Fruit fly (Drosophila melanogaster) whole organism, prepupa: ENCODE data around the gene CG7182.
A peak's percentile ranks its signal among the peaks of the same experiment; 100 is the strongest.

Experiments used
- Blimp-1 ChIP-seq: fragments of 200-800 bp; sonication (Bioruptor generic); optimal IDR thresholded peaks from 3 replicates; lab custom pipeline; 2017; ENCODE audit warnings: missing biosample characterization, missing genetic modification characterization, mild to moderate bottlenecking, moderate library complexity, missing genetic modification reagents
- CG10669 ChIP-seq: fragments of 200-800 bp; sonication (Bioruptor generic); optimal IDR thresholded peaks from 3 replicates; lab custom pipeline; 2018; ENCODE audit warnings: missing biosample characterization, mild to moderate bottlenecking, missing genetic modification characterization, moderate library complexity
- CG11294 ChIP-seq: fragments of 200-800 bp; sonication (Bioruptor generic); IDR thresholded peaks from 2 replicates; pipeline ENCODE4 v1.3.6; 2022; ENCODE audit warnings: missing biosample characterization, missing genetic modification characterization
- CG11762 ChIP-seq: fragments of 200-800 bp; sonication (Bioruptor generic); optimal IDR thresholded peaks from 3 replicates; lab custom pipeline; 2016; ENCODE audit warnings: missing biosample characterization, missing genetic modification characterization; ENCODE audit not compliant: insufficient read depth
- CG11902 ChIP-seq: fragments of 200-800 bp; sonication (Bioruptor generic); optimal IDR thresholded peaks from 3 replicates; lab custom pipeline; 2016; ENCODE audit warnings: missing biosample characterization, missing genetic modification characterization
- CG15336 ChIP-seq: fragments of 200-800 bp; sonication (Bioruptor generic); IDR thresholded peaks from 2 replicates; pipeline ENCODE4 v1.3.6; 2022; ENCODE audit warnings: missing biosample characterization, missing genetic modification characterization
- CG1621 ChIP-seq: fragments of 200-800 bp; sonication (Bioruptor generic); optimal IDR thresholded peaks from 3 replicates; lab custom pipeline; 2018; ENCODE audit warnings: missing biosample characterization, mild to moderate bottlenecking, missing genetic modification characterization
- CG16779 ChIP-seq: fragments of 200-800 bp; sonication (Bioruptor generic); optimal IDR thresholded peaks from 3 replicates; lab custom pipeline; 2017; ENCODE audit warnings: missing biosample characterization, mild to moderate bottlenecking, missing genetic modification characterization
- CG31627 ChIP-seq: fragments of 200-800 bp; sonication (Bioruptor generic); optimal IDR thresholded peaks from 3 replicates; lab custom pipeline; 2016; ENCODE audit warnings: missing biosample characterization, missing genetic modification characterization
- CG32006 ChIP-seq: fragments of 200-800 bp; sonication (Bioruptor generic); optimal IDR thresholded peaks from 3 replicates; lab custom pipeline; 2017; ENCODE audit warnings: missing biosample characterization, mild to moderate bottlenecking, missing genetic modification characterization
- CG34406 ChIP-seq: fragments of 200-800 bp; sonication (Bioruptor generic); optimal IDR thresholded peaks from 3 replicates; lab custom pipeline; 2016; ENCODE audit warnings: missing biosample characterization, missing genetic modification characterization
- CG6163 ChIP-seq: fragments of 200-800 bp; sonication (Bioruptor generic); IDR thresholded peaks from 3 replicates; pipeline ENCODE4 v1.3.6; 2022; ENCODE audit warnings: missing biosample characterization, missing genetic modification characterization
- CG6276 ChIP-seq: fragments of 200-800 bp; sonication (Bioruptor generic); optimal IDR thresholded peaks from 2 replicates; lab custom pipeline; 2017; ENCODE audit warnings: missing biosample characterization, mild to moderate bottlenecking, missing genetic modification characterization
- CG6792 ChIP-seq: fragments of 200-800 bp; sonication (Bioruptor generic); optimal IDR thresholded peaks from 3 replicates; lab custom pipeline; 2016; ENCODE audit warnings: missing biosample characterization, missing genetic modification characterization
- CG6808 ChIP-seq: fragments of 200-800 bp; sonication (Bioruptor generic); optimal IDR thresholded peaks from 3 replicates; lab custom pipeline; 2017; ENCODE audit warnings: missing biosample characterization, missing genetic modification characterization, mild to moderate bottlenecking, moderate library complexity, missing genetic modification reagents
- CG6854 ChIP-seq: fragments of 200-800 bp; sonication (Bioruptor generic); optimal IDR thresholded peaks from 2 replicates; lab custom pipeline; 2017; ENCODE audit warnings: missing biosample characterization, mild to moderate bottlenecking, missing genetic modification characterization
- CG7368 ChIP-seq: fragments of 200-800 bp; sonication (Bioruptor generic); optimal IDR thresholded peaks from 3 replicates; lab custom pipeline; 2016; ENCODE audit warnings: missing biosample characterization, missing genetic modification characterization
- CG8119 ChIP-seq: fragments of 200-800 bp; sonication (Bioruptor generic); IDR thresholded peaks from 3 replicates; pipeline ENCODE4 v1.3.6; 2022; ENCODE audit warnings: missing biosample characterization, missing genetic modification characterization
- CG8319 ChIP-seq: fragments of 200-800 bp; sonication (Bioruptor generic); optimal IDR thresholded peaks from 3 replicates; lab custom pipeline; 2016; ENCODE audit warnings: missing biosample characterization, missing genetic modification characterization
- CG8632 ChIP-seq: fragments of 200-800 bp; sonication (Bioruptor generic); optimal IDR thresholded peaks from 3 replicates; lab custom pipeline; 2016; ENCODE audit warnings: missing biosample characterization, missing genetic modification characterization
- CG9139 ChIP-seq: fragments of 200-800 bp; sonication (Bioruptor generic); optimal IDR thresholded peaks from 3 replicates; lab custom pipeline; 2017; ENCODE audit warnings: missing biosample characterization, mild to moderate bottlenecking, missing genetic modification characterization
- Eip78C ChIP-seq: fragments of 200-800 bp; sonication (Bioruptor generic); peaks from one replicate; lab custom pipeline; 2016; ENCODE audit warnings: missing biosample characterization, missing genetic modification characterization
- Eip93F ChIP-seq: fragments of 200-800 bp; sonication (Bioruptor generic); optimal IDR thresholded peaks from 2 replicates; lab custom pipeline; 2016; ENCODE audit warnings: missing biosample characterization, mild to moderate bottlenecking, missing genetic modification characterization
- Ets21C ChIP-seq: fragments of 200-800 bp; sonication (Bioruptor generic); optimal IDR thresholded peaks from 3 replicates; lab custom pipeline; 2016; ENCODE audit warnings: missing biosample characterization, missing genetic modification characterization
- Hr4 ChIP-seq: fragments of 200-800 bp; sonication (Bioruptor generic); optimal IDR thresholded peaks from 3 replicates; lab custom pipeline; 2016; ENCODE audit warnings: missing biosample characterization, missing genetic modification characterization
- Lpt ChIP-seq: fragments of 200-800 bp; sonication (Bioruptor generic); optimal IDR thresholded peaks from 3 replicates; lab custom pipeline; 2016; ENCODE audit warnings: missing biosample characterization, missing genetic modification characterization
- Met ChIP-seq: fragments of 200-800 bp; sonication (Bioruptor generic); optimal IDR thresholded peaks from 3 replicates; lab custom pipeline; 2016; ENCODE audit warnings: missing biosample characterization, missing genetic modification characterization
- OdsH ChIP-seq: fragments of 200-800 bp; sonication (Bioruptor generic); optimal IDR thresholded peaks from 3 replicates; lab custom pipeline; 2016; ENCODE audit warnings: missing biosample characterization, missing genetic modification characterization
- Smox ChIP-seq: fragments of 200-800 bp; sonication (Bioruptor generic); optimal IDR thresholded peaks from 3 replicates; lab custom pipeline; 2016; ENCODE audit warnings: missing biosample characterization, missing genetic modification characterization
- Sox102F ChIP-seq: fragments of 200-800 bp; sonication (Bioruptor generic); optimal IDR thresholded peaks from 2 replicates; lab custom pipeline; 2016; ENCODE audit warnings: missing biosample characterization, mild to moderate bottlenecking, missing genetic modification characterization
- Sox14 ChIP-seq: fragments of 200-800 bp; sonication (Bioruptor generic); optimal IDR thresholded peaks from 3 replicates; lab custom pipeline; 2016; ENCODE audit warnings: missing biosample characterization, missing genetic modification characterization
- Sox15 ChIP-seq: fragments of 200-800 bp; sonication (Bioruptor generic); optimal IDR thresholded peaks from 3 replicates; lab custom pipeline; 2016; ENCODE audit warnings: missing biosample characterization, missing genetic modification characterization
- acj6 ChIP-seq: fragments of 200-800 bp; sonication (Bioruptor generic); optimal IDR thresholded peaks from 3 replicates; lab custom pipeline; 2016; ENCODE audit warnings: missing biosample characterization, missing genetic modification characterization
- cyc ChIP-seq: fragments of 200-800 bp; sonication (Bioruptor generic); optimal IDR thresholded peaks from 3 replicates; lab custom pipeline; 2016; ENCODE audit warnings: missing biosample characterization, missing genetic modification characterization
- dac ChIP-seq: fragments of 200-800 bp; sonication (Bioruptor generic); optimal IDR thresholded peaks from 2 replicates; lab custom pipeline; 2017; ENCODE audit warnings: missing biosample characterization, mild to moderate bottlenecking, missing genetic modification characterization
- esn ChIP-seq: fragments of 200-800 bp; sonication (Bioruptor generic); optimal IDR thresholded peaks from 2 replicates; lab custom pipeline; 2016; ENCODE audit warnings: missing biosample characterization, mild to moderate bottlenecking, missing genetic modification characterization, moderate library complexity
- fd59A ChIP-seq: fragments of 200-800 bp; sonication (Bioruptor generic); optimal IDR thresholded peaks from 2 replicates; lab custom pipeline; 2017; ENCODE audit warnings: missing biosample characterization, mild to moderate bottlenecking, missing genetic modification characterization, missing genetic modification reagents
- fd85E ChIP-seq: fragments of 200-800 bp; sonication (Bioruptor generic); optimal IDR thresholded peaks from 3 replicates; lab custom pipeline; 2016; ENCODE audit warnings: missing biosample characterization, missing genetic modification characterization
- fkh ChIP-seq: fragments of 200-800 bp; sonication (Bioruptor generic); optimal IDR thresholded peaks from 3 replicates; lab custom pipeline; 2017; ENCODE audit warnings: missing biosample characterization, mild to moderate bottlenecking, missing genetic modification characterization, moderate library complexity
- lz ChIP-seq: fragments of 200-800 bp; sonication (Bioruptor generic); optimal IDR thresholded peaks from 3 replicates; lab custom pipeline; 2016; ENCODE audit warnings: missing biosample characterization, missing genetic modification characterization
- pdm3 ChIP-seq: fragments of 200-800 bp; sonication (Bioruptor generic); optimal IDR thresholded peaks from 3 replicates; lab custom pipeline; 2016; ENCODE audit warnings: missing biosample characterization, missing genetic modification characterization
- salr ChIP-seq, 2 experiments: fragments of 200-800 bp; sonication (Bioruptor generic); optimal IDR thresholded peaks; 3 replicates each; lab custom pipeline; 2016 to 2018; ENCODE audit warnings: missing biosample characterization in 2 of 2, missing genetic modification characterization in 2 of 2, mild to moderate bottlenecking in 1 of 2
- spab ChIP-seq: fragments of 200-800 bp; sonication (Bioruptor generic); optimal IDR thresholded peaks from 2 replicates; lab custom pipeline; 2017; ENCODE audit warnings: missing biosample characterization, mild to moderate bottlenecking, missing genetic modification characterization, missing genetic modification reagents
- ss ChIP-seq, 2 experiments: fragments of 200-800 bp; sonication (Bioruptor generic); optimal IDR thresholded peaks; 2 replicates in 1 of 2; 3 replicates in 1 of 2; lab custom pipeline; 2017 to 2018; ENCODE audit warnings: mild to moderate bottlenecking in 2 of 2, missing biosample characterization in 2 of 2, missing genetic modification characterization in 2 of 2, moderate library complexity in 1 of 2
- topi ChIP-seq: fragments of 200-800 bp; sonication (Bioruptor generic); optimal IDR thresholded peaks from 3 replicates; lab custom pipeline; 2016; ENCODE audit warnings: missing biosample characterization, missing genetic modification characterization
- vri ChIP-seq: fragments of 200-800 bp; sonication (Bioruptor generic); optimal IDR thresholded peaks from 3 replicates; lab custom pipeline; 2016; ENCODE audit warnings: missing biosample characterization, mild to moderate bottlenecking, missing genetic modification characterization

Gene CG7182

DNA sequence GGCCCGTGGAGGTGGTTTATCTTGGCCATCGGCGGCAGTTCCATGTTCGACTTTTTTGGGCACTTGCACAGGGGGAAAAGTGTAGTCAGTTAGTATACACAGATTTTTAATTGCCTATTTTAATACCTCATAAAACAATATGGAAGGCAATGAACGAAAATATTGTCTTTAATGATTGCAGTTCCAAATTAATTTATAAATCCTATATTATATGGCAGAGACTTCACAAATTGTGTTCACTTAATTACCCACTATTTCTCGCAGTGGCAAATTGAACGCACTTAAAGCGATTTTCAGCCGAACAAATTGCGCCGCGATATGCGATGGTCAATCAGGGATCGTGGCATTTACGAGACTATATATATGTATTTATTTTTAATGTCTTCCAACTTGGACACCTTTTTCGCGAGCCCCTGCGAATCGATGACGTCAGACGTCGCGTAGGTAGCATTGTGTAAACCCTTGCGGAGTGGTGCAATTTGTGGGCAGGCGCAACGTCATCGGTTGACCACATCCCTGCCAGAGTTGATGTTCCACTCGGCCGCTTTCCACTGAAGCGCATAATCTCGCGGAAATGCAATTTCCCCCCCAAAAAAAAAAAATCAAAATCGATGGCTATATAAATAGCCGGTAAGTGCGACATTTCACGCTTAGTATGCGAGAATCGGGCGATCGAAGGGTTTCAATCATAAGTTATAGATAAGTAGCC, 25.9 kb downstream of the CG7182 start, which contains the start of gene CG13670 (continued):
- no peak for TF ChIP-seq esn (GFP tag; lab: Kevin White, UChicago)
- TF ChIP-seq CG6276: peak; percentile 46
- TF ChIP-seq CG6808 (GFP tag; lab: Kevin White, UChicago): no peak
- TF ChIP-seq Lpt (GFP tag; lab: Kevin White, UChicago): no peak
- peak; percentile 38 for TF ChIP-seq CG11902
- peak; percentile 68 for TF ChIP-seq Eip78C (GFP tag; lab: Kevin White, UChicago)
- no peak for TF ChIP-seq Sox102F
- no peak for TF ChIP-seq spab (GFP tag; lab: Kevin White, UChicago)
- no peak for TF ChIP-seq CG8632 (GFP tag; lab: Kevin White, UChicago)
- TF ChIP-seq CG8119: peak; percentile 56; the same call in 1 of the 3 replicates
- TF ChIP-seq vri: no peak
- no peak for TF ChIP-seq Met (GFP tag; lab: Kevin White, UChicago)
- no peak for TF ChIP-seq fd85E (GFP tag; lab: Kevin White, UChicago)
- no peak for TF ChIP-seq Blimp-1
- TF ChIP-seq Sox15 (GFP tag; lab: Kevin White, UChicago): no peak
- no peak for TF ChIP-seq fd59A (GFP tag; lab: Kevin White, UChicago)
- peak; percentile 40 for TF ChIP-seq CG11762 (GFP tag; lab: Kevin White, UChicago)
- no peak for TF ChIP-seq ss (GFP tag; optimal IDR thresholded peaks at IDR 0.05; lab: Kevin White, UChicago)
- peak; percentile 57 for TF ChIP-seq CG15336 (GFP tag; lab: Robert Waterston, UW)
- TF ChIP-seq CG16779 (tag; lab: Kevin White, UChicago): no peak
- peak; percentile 36 for TF ChIP-seq CG32006 (GFP tag; lab: Kevin White, UChicago)
- no peak for TF ChIP-seq CG10669 (GFP tag; lab: Kevin White, UChicago)
- no peak for TF ChIP-seq Eip93F (GFP tag; lab: Kevin White, UChicago)
- TF ChIP-seq CG9139 (GFP tag; lab: Kevin White, UChicago): no peak
- peak; percentile 18 for TF ChIP-seq pdm3
- no peak for TF ChIP-seq CG8319 (GFP tag; lab: Kevin White, UChicago)
- no peak for TF ChIP-seq salr (GFP tag; optimal IDR thresholded peaks at IDR 0.05; lab: Kevin White, UChicago)

DNA sequence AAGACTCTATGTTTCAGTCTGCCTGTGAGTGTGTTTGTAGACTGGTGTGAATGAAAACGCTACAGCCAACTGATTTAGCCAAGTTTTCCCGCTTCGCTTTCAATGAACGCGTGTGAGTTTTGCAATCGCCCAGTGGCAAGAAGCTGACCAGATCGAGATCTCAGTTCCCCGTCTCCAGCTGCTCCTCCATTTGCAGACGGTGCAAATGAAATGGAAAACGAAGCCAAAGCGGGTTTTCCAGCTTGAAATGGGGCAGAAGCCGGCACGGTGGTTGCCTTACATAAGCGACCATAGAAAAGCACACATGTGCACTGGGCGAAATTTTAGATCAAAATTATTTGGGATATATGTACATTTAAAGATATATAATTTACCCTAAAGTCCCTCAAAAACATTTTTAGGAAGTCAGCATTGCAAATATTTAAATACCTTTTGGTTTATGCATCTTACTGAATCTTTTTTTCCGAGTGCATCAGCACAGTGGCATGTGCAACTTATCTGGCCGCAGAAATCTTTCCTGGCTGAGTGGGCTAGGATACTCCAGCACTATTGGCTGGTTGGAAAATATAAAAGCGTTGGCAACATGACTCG, 27.2 kb downstream of the CG7182 start, which contains the start of gene CG43059:
Gene CG43059, minus strand, starts transcription at position 51 of the 591 bp plus-strand sequence.
- TF ChIP-seq Met (GFP tag; lab: Kevin White, UChicago): no peak
- no peak for TF ChIP-seq fd85E (GFP tag; lab: Kevin White, UChicago)
- no peak for TF ChIP-seq CG6808 (GFP tag; lab: Kevin White, UChicago)
- TF ChIP-seq CG8119: peak; percentile 92
- no peak for TF ChIP-seq CG1621
- no peak for TF ChIP-seq Sox102F
- peak; percentile 82 for TF ChIP-seq Hr4
- peak; percentile 78 for TF ChIP-seq CG11294
- TF ChIP-seq Blimp-1: no peak
- TF ChIP-seq Smox: no peak
- TF ChIP-seq CG11902: no peak
- no peak for TF ChIP-seq CG10669 (GFP tag; lab: Kevin White, UChicago)
- no peak for TF ChIP-seq lz (GFP tag; lab: Kevin White, UChicago)
- TF ChIP-seq CG32006 (GFP tag; lab: Kevin White, UChicago): peak; percentile 88
- no peak for TF ChIP-seq vri
- TF ChIP-seq acj6 (GFP tag; lab: Kevin White, UChicago): peak; percentile 38
- TF ChIP-seq CG7368 (GFP tag; lab: Kevin White, UChicago): no peak
- no peak for TF ChIP-seq fd59A (GFP tag; lab: Kevin White, UChicago)
- no peak for TF ChIP-seq CG6792
- TF ChIP-seq CG8319 (GFP tag; lab: Kevin White, UChicago): no peak
- no peak for TF ChIP-seq topi (GFP tag; lab: Kevin White, UChicago)
- no peak for TF ChIP-seq fkh
- TF ChIP-seq CG15336 (GFP tag; lab: Robert Waterston, UW): peak; percentile 94
- TF ChIP-seq Ets21C (GFP tag; lab: Kevin White, UChicago): no peak
- no peak for TF ChIP-seq cyc (GFP tag; lab: Kevin White, UChicago)
- peak; percentile 50 for TF ChIP-seq OdsH (GFP tag; lab: Kevin White, UChicago)
- TF ChIP-seq Eip93F (GFP tag; lab: Kevin White, UChicago): no peak
- no peak for TF ChIP-seq CG6854 (GFP tag; lab: Kevin White, UChicago)
- TF ChIP-seq CG34406 (GFP tag; lab: Kevin White, UChicago): no peak
- peak; percentile 27 for TF ChIP-seq Sox14 (GFP tag; lab: Kevin White, UChicago)
- peak; percentile 54 for TF ChIP-seq dac (GFP tag; lab: Kevin White, UChicago)
- TF ChIP-seq CG6163 (GFP tag; lab: Robert Waterston, UW): peak; percentile 87
- no peak for TF ChIP-seq ss (GFP tag; optimal IDR thresholded peaks at IDR 0.05; lab: Kevin White, UChicago)
- no peak for TF ChIP-seq CG31627 (GFP tag; lab: Kevin White, UChicago)
